Worm (Caenorhabditis elegans) whole organism, midembryonic: ENCODE measurements around the gene K07F5.7.

Experiments
- T22C8.4 ChIP-seq: fragments of 200-800 bp; sonication (Bioruptor generic); IDR thresholded peaks from 2 replicates; pipeline ENCODE4 v1.3.6; 2022; ENCODE audit warnings: missing genetic modification characterization, missing compliant biosample characterization
- cog-1 ChIP-seq: sonication (generic microtip); optimal IDR thresholded peaks from 2 replicates; lab custom pipeline; 2016; ENCODE audit warnings: missing genetic modification characterization, missing compliant biosample characterization
- flt-1 ChIP-seq: fragments of 200-800 bp; sonication (Bioruptor generic); IDR thresholded peaks from 2 replicates; pipeline ENCODE4 v1.3.6; 2022; ENCODE audit warnings: missing genetic modification characterization, missing compliant biosample characterization
- klf-2 ChIP-seq: fragments of 200-800 bp; sonication (Bioruptor generic); conservative IDR thresholded peaks from 2 replicates; pipeline ENCODE4 v1.3.6; 2022; ENCODE audit warnings: missing genetic modification reagents, missing genetic modification characterization, missing compliant biosample characterization
- med-1 ChIP-seq: sonication (generic microtip); optimal IDR thresholded peaks from 2 replicates; lab custom pipeline; 2017; ENCODE audit warnings: missing genetic modification characterization, mild to moderate bottlenecking, missing compliant biosample characterization, antibody characterized with exemption, missing genetic modification reagents; ENCODE audit not compliant: insufficient read depth
- ref-1 ChIP-seq: fragments of 200-800 bp; sonication (Bioruptor generic); conservative IDR thresholded peaks from 2 replicates; pipeline ENCODE4 v1.3.6; 2022; ENCODE audit warnings: missing genetic modification reagents, missing genetic modification characterization, missing compliant biosample characterization
- tab-1 ChIP-seq: fragments of 200-800 bp; sonication (Bioruptor generic); IDR thresholded peaks from 2 replicates; pipeline ENCODE4 v1.3.6; 2022; ENCODE audit warnings: missing genetic modification characterization, missing compliant biosample characterization
- ztf-23 ChIP-seq: fragments of 200-800 bp; sonication (Bioruptor generic); IDR thresholded peaks from 2 replicates; pipeline ENCODE4 v1.3.6; 2022; ENCODE audit warnings: missing genetic modification reagents, missing genetic modification characterization, missing compliant biosample characterization
- ztf-29 ChIP-seq: fragments of 200-800 bp; sonication (Bioruptor generic); IDR thresholded peaks from 2 replicates; pipeline ENCODE4 v1.3.6; 2022; ENCODE audit warnings: missing genetic modification reagents, missing genetic modification characterization, missing compliant biosample characterization

The K07F5.7 gene

DNA sequence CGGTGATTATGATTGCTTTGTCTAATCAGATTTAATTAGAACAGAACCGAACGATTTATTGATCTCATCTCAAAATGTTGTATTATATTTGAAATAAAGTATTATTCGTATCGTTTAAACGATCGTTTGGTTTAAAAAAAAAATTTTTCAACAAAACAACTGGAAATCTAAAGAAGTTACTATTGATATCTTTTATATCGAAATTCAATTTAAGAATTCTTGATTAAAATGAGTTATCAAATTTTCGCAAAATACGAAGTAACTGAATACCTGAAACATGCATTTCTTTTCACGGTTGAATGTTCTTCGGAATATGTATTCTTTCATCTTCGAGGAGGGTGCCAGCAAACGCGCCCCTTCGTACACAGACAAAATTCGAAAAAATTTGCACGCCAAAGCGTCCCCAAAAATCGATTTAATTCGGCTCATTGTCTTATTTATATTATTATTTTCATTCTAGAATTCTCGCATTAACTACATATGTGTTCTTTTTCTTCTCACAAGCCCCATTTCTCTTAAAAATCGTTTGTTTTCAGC is 10.0 kb upstream of the K07F5.7 start, which contains the start of gene npp-1:
TSS of gene npp-1 (plus strand) at position 537 of the 537 bp plus-strand sequence.
- TF ChIP-seq klf-2 (GFP tag; lab: Robert Waterston, UW) (no peak), cog-1 (no peak), ztf-23 (GFP tag; lab: Robert Waterston, UW) (no peak), T22C8.4 (GFP tag; lab: Robert Waterston, UW) (no peak), ref-1 (GFP tag; lab: Robert Waterston, UW) (no peak), tab-1 (no peak), med-1 (GFP tag; lab: Kevin White, UChicago) (no peak), flt-1 (GFP tag; lab: Robert Waterston, UW) (no peak), ztf-29 (GFP tag; lab: Robert Waterston, UW) (no peak)

DNA sequence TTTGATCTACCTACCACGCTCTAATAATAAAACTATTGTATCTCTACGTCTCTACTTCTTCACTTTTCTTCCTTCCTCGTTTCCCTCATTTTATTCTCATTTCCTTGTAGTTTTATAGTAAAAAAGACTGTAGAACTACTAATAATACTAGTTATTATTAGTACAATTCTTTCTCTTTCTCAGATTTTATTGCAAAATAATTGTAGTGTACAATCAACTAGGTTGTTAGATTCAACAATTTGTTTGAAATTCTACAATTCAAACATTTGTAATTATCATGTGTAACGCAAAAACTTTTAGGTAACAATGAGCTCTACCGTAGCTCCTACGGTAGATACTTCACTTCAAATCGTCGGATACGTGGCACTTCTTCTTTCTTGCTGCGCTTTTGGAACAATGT is 7.7 kb upstream of the K07F5.7 start, which contains the start of gene K07F5.12:
TSS of gene K07F5.12 (plus strand) at position 301 of the 400 bp plus-strand sequence.
- TF ChIP-seq cog-1: no peak
- no peak for TF ChIP-seq klf-2 (GFP tag; lab: Robert Waterston, UW)
- TF ChIP-seq T22C8.4 (GFP tag; lab: Robert Waterston, UW): no peak
- no peak for TF ChIP-seq tab-1
- TF ChIP-seq flt-1 (GFP tag; lab: Robert Waterston, UW): no peak
- no peak for TF ChIP-seq ztf-29 (GFP tag; lab: Robert Waterston, UW)
- no peak for TF ChIP-seq ref-1 (GFP tag; lab: Robert Waterston, UW)
- TF ChIP-seq ztf-23 (GFP tag; lab: Robert Waterston, UW): no peak
- no peak for TF ChIP-seq med-1 (GFP tag; lab: Kevin White, UChicago)

DNA sequence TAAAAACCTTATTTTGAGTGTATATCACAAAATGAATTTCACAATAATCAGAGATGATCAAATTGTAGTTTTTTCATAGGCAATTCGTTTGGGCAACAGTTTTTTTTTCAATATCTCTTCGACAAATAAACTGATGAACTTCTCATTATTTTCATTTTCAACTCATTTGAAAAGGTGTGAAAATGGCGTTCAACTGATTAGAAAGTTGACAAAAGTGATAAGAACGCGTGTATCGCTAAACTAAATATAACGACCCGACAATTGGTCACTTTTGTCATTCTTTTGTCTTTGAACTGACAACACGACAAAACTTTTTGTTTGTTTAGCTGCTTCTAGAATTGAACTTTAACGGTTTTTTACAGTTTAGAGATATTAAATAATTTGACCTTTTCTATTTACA is 7.0 kb upstream of the K07F5.7 start:
- TF ChIP-seq ref-1 (GFP tag; lab: Robert Waterston, UW) (no peak), tab-1 (no peak), med-1 (GFP tag; lab: Kevin White, UChicago) (no peak), ztf-23 (GFP tag; lab: Robert Waterston, UW) (no peak), flt-1 (GFP tag; lab: Robert Waterston, UW) (no peak), T22C8.4 (GFP tag; lab: Robert Waterston, UW) (no peak), cog-1 (no peak), ztf-29 (GFP tag; lab: Robert Waterston, UW) (no peak), klf-2 (GFP tag; lab: Robert Waterston, UW) (no peak)

DNA sequence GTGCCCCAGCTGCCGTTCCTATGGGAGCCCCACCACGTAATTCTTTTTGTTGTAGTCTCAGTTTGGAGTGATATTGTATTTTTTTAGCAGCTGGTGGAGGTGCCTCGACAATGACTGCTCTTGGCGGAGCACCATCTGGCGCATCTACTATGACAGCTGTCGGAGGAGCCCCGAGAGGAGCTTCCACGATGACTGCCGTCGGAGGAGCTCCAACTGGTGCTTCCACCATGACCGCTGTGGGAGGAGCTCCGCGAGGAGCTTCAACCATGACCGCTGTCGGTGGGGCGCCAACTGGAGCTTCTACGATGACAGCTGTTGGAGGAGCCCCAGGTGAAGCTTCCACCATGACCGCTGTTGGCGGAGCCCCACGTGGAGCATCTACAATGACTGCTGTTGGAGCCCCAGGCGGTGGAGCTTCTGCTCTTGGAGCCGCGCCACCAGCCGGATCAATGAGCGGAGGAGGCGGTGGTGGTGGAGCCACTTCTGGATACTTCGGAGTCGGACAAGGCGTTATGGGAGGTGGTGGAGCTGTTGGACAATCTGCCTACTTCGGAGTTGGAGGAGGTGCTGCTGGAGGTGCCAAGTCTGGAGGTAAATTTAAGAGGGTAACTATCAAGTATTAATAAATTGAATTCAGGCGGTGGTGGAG is 5.0 kb upstream of the K07F5.7 start:
- TF ChIP-seq ztf-29 (GFP tag; lab: Robert Waterston, UW) (no peak), ztf-23 (GFP tag; lab: Robert Waterston, UW) (no peak), klf-2 (GFP tag; lab: Robert Waterston, UW) (no peak), cog-1 (no peak), med-1 (GFP tag; lab: Kevin White, UChicago) (no peak), ref-1 (GFP tag; lab: Robert Waterston, UW) (no peak), flt-1 (GFP tag; lab: Robert Waterston, UW) (no peak), T22C8.4 (GFP tag; lab: Robert Waterston, UW) (no peak), tab-1 (no peak)

DNA sequence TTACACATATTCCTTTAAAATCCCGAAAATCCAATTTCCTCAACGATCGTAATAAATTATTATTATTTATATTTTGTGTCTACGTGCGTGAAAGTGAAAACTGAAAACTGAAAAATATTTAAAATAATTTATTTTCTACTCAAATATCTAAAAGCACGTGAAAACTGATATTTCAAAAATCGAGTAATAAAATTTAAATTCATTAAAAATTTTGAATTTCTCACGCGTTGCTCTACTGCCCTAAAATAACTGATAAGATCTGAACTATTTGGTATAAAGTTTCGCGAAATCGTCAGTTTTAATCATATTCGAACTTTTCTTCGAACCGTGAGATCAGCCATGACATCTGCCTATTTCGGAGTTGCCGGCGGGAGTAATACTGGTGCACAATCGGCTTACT is 4.3 kb upstream of the K07F5.7 start, which contains the start of gene ssq-1:
TSS of gene ssq-1 (plus strand) at position 301 of the 400 bp plus-strand sequence.
- TF ChIP-seq ref-1 (GFP tag; lab: Robert Waterston, UW) (no peak), T22C8.4 (GFP tag; lab: Robert Waterston, UW) (no peak), flt-1 (GFP tag; lab: Robert Waterston, UW) (no peak), tab-1 (no peak), cog-1 (no peak), klf-2 (GFP tag; lab: Robert Waterston, UW) (no peak), ztf-29 (GFP tag; lab: Robert Waterston, UW) (no peak), med-1 (GFP tag; lab: Kevin White, UChicago) (no peak), ztf-23 (GFP tag; lab: Robert Waterston, UW) (no peak)

DNA sequence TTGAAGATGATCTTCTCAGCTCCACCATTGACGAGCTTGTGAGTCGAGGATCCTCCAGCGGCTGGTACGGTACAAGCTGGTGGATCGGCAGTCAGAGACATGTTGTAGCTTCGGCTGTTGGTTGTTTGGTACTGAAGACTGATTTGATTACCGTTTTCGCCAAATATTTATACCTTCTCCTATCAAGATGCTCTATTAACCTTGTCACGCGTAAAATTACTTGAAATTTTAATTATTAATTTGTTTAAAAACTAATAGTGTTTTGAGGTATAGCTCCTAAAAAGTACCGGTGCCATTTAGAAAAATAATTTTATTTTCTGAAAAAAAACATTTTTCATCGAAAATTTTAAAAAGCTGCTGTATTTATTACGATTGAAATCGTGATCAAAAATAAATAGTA is 3.0 kb upstream of the K07F5.7 start, which contains the start of gene ssp-10:
TSS of gene ssp-10 (minus strand) at position 101 of the 400 bp plus-strand sequence.
- TF ChIP-seq tab-1 (no peak), med-1 (GFP tag; lab: Kevin White, UChicago) (no peak), ztf-29 (GFP tag; lab: Robert Waterston, UW) (no peak), flt-1 (GFP tag; lab: Robert Waterston, UW) (no peak), ztf-23 (GFP tag; lab: Robert Waterston, UW) (no peak)

DNA sequence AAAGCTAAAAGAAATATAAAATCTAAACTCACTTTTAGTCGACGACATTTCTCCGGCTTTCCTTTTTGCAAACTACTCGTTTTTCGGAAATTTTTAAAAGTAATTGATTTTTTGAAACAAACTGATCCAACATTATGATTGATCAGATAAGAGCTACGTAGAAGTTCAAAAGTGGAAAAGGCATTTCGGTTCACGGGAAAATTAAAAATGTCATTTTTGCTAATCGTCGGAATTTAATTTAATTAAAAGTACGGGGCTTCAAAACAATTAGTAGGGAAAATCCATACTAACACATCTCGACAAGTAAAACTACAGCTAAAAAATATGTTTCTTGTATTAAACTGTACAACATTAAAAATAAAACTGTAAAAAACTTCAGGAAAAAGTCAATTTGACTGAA is 1.6 kb upstream of the K07F5.7 start, which contains the start of gene K07F5.8:
TSS of gene K07F5.8 (minus strand) at position 101 of the 400 bp plus-strand sequence.
- TF ChIP-seq tab-1 (no peak), T22C8.4 (GFP tag; lab: Robert Waterston, UW) (no peak), flt-1 (GFP tag; lab: Robert Waterston, UW) (no peak), klf-2 (GFP tag; lab: Robert Waterston, UW) (no peak), cog-1 (no peak), med-1 (GFP tag; lab: Kevin White, UChicago) (no peak), ztf-23 (GFP tag; lab: Robert Waterston, UW) (no peak), ref-1 (GFP tag; lab: Robert Waterston, UW) (no peak)

DNA sequence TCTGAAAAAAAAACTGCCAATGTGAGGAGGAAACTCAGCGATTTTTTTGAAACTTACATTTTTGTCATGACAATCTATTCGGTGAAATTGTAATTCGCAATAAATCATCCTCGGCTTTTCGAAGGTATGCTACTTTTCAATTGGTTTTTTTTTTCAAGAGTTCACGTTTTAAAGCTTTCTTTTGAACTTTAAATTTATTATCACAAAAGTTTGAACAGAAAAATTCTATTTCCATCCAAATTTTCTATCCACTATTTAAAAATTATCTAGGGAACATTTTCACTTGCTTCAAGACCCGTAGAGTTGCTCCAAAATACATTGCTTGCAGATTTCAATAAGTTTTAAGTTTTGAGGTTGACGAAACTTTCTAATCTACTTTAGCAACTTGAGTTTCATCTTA is 1.4 kb downstream of the K07F5.7 start, which contains the start of gene K07F5.6:
TSS of gene K07F5.6 (minus strand) at position 101 of the 400 bp plus-strand sequence.
- TF ChIP-seq T22C8.4 (GFP tag; lab: Robert Waterston, UW) (no peak), ztf-23 (GFP tag; lab: Robert Waterston, UW) (no peak), ref-1 (GFP tag; lab: Robert Waterston, UW) (no peak), tab-1 (no peak), cog-1 (no peak), med-1 (GFP tag; lab: Kevin White, UChicago) (no peak), klf-2 (GFP tag; lab: Robert Waterston, UW) (no peak), ztf-29 (GFP tag; lab: Robert Waterston, UW) (no peak), flt-1 (GFP tag; lab: Robert Waterston, UW) (no peak)
